Fruit fly (Drosophila melanogaster) whole organism, embryonic: ENCODE data around the gene Gclc.

ENCODE experiments used
- Asciz ChIP-seq: fragments of 200-800 bp; sonication (Bioruptor generic); optimal IDR thresholded peaks from 2 replicates; lab custom pipeline; 2017; ENCODE audit warnings: missing biosample characterization, mild to moderate bottlenecking, missing genetic modification characterization, missing genetic modification reagents
- Awh ChIP-seq: fragments of 200-800 bp; sonication (Bioruptor generic); IDR thresholded peaks from 2 replicates; pipeline ENCODE4, ENCODE4 v1.3.6; 2022; ENCODE audit warnings: missing biosample characterization, missing genetic modification characterization
- CG10209 ChIP-seq: fragments of 200-800 bp; sonication (Bioruptor generic); optimal IDR thresholded peaks from 3 replicates; lab custom pipeline; 2017; ENCODE audit warnings: missing biosample characterization, mild to moderate bottlenecking, missing genetic modification characterization, missing genetic modification reagents
- CG10321 ChIP-seq: fragments of 200-800 bp; sonication (Bioruptor generic); IDR thresholded peaks from 2 replicates; pipeline ENCODE4 v1.3.6; 2022; ENCODE audit warnings: missing biosample characterization, missing genetic modification characterization
- CG10543 ChIP-seq: fragments of 200-800 bp; sonication (Bioruptor generic); optimal IDR thresholded peaks from 3 replicates; lab custom pipeline; 2017; ENCODE audit warnings: missing biosample characterization, mild to moderate bottlenecking, missing genetic modification characterization, moderate library complexity
- CG11696 ChIP-seq: fragments of 200-800 bp; sonication (Bioruptor generic); IDR thresholded peaks from 2 replicates; pipeline ENCODE4 v1.3.6; 2022; ENCODE audit warnings: missing biosample characterization, missing genetic modification characterization
- CG13424 ChIP-seq: fragments of 200-800 bp; sonication (Bioruptor generic); optimal IDR thresholded peaks from 2 replicates; lab custom pipeline; 2019; ENCODE audit warnings: missing biosample characterization, mild to moderate bottlenecking, missing genetic modification characterization, moderate library complexity
- CG14667 ChIP-seq: fragments of 200-800 bp; sonication (Bioruptor generic); IDR thresholded peaks from 2 replicates; pipeline ENCODE4 v1.3.6; 2022; ENCODE audit warnings: missing biosample characterization, missing genetic modification characterization
- CG15073 ChIP-seq: fragments of 200-800 bp; sonication (Bioruptor generic); optimal IDR thresholded peaks from 2 replicates; lab custom pipeline; 2016; ENCODE audit warnings: missing biosample characterization, missing genetic modification characterization
- CG15514 ChIP-seq: fragments of 200-800 bp; sonication (Bioruptor generic); optimal IDR thresholded peaks from 3 replicates; lab custom pipeline; 2017; ENCODE audit warnings: missing biosample characterization, missing genetic modification characterization, mild to moderate bottlenecking, moderate library complexity, missing genetic modification reagents
- CG16813 ChIP-seq: fragments of 200-800 bp; sonication (Bioruptor generic); IDR thresholded peaks from 3 replicates; pipeline ENCODE4 v1.3.6; 2022; ENCODE audit warnings: missing biosample characterization, missing genetic modification characterization; ENCODE audit not compliant: partially characterized antibody
- CG18011 ChIP-seq: fragments of 200-800 bp; sonication (Bioruptor generic); optimal IDR thresholded peaks from 2 replicates; lab custom pipeline; 2017; ENCODE audit warnings: missing biosample characterization, missing genetic modification characterization, mild to moderate bottlenecking, moderate library complexity, missing genotype
- CG2712 ChIP-seq: fragments of 200-800 bp; optimal IDR thresholded peaks from 3 replicates; lab custom pipeline; 2019; ENCODE audit warnings: missing biosample characterization, mild to moderate bottlenecking, missing genetic modification characterization, moderate library complexity
- CG2875 ChIP-seq: fragments of 200-800 bp; sonication (Bioruptor generic); optimal IDR thresholded peaks from 2 replicates; lab custom pipeline; 2017; ENCODE audit warnings: missing biosample characterization, mild to moderate bottlenecking, missing genetic modification characterization, missing genetic modification reagents
- CG30020 ChIP-seq: fragments of 200-800 bp; optimal IDR thresholded peaks from 2 replicates; lab custom pipeline; 2019; ENCODE audit warnings: missing biosample characterization, mild to moderate bottlenecking, missing genetic modification characterization, moderate library complexity
- CG4617 ChIP-seq: fragments of 200-800 bp; sonication (Bioruptor generic); optimal IDR thresholded peaks from 3 replicates; lab custom pipeline; 2016; ENCODE audit warnings: missing biosample characterization, missing genetic modification characterization, borderline replicate concordance
- CG4854 ChIP-seq: fragments of 200-800 bp; sonication (Bioruptor generic); optimal IDR thresholded peaks from 2 replicates; lab custom pipeline; 2016; ENCODE audit warnings: missing biosample characterization, missing genetic modification characterization, inconsistent platforms
- CG5245 ChIP-seq: fragments of 200-800 bp; sonication (Bioruptor generic); optimal IDR thresholded peaks from 3 replicates; lab custom pipeline; 2016; ENCODE audit warnings: missing biosample characterization, missing genetic modification characterization
- CG7839 ChIP-seq: fragments of 200-800 bp; sonication (Bioruptor generic); optimal IDR thresholded peaks from 3 replicates; lab custom pipeline; 2018; ENCODE audit warnings: missing biosample characterization, mild to moderate bottlenecking, missing genetic modification characterization, moderate library complexity
- CHES-1-like ChIP-seq: fragments of 200-800 bp; sonication (Bioruptor generic); optimal IDR thresholded peaks from 2 replicates; lab custom pipeline; 2016; ENCODE audit warnings: missing biosample characterization, missing genetic modification characterization
- Chrac-16 ChIP-seq: fragments of 200-800 bp; sonication (Bioruptor generic); optimal IDR thresholded peaks from 3 replicates; lab custom pipeline; 2016; ENCODE audit warnings: missing biosample characterization, missing genetic modification characterization
- Dp ChIP-seq: fragments of 200-800 bp; sonication (Bioruptor generic); optimal IDR thresholded peaks from 2 replicates; lab custom pipeline; 2018; ENCODE audit warnings: missing biosample characterization, mild to moderate bottlenecking, missing genetic modification characterization, moderate library complexity
- Elba2 ChIP-seq: fragments of 200-800 bp; sonication (Bioruptor generic); optimal IDR thresholded peaks from 3 replicates; lab custom pipeline; 2016; ENCODE audit warnings: missing biosample characterization, missing genetic modification characterization
- Ets97D ChIP-seq: fragments of 200-800 bp; sonication (Bioruptor generic); optimal IDR thresholded peaks from 3 replicates; lab custom pipeline; 2016; ENCODE audit warnings: missing biosample characterization, missing genetic modification characterization
- Gug ChIP-seq: fragments of 200-800 bp; sonication (Bioruptor generic); IDR thresholded peaks from 4 replicates; pipeline ENCODE4 v1.3.6; 2022; ENCODE audit warnings: missing biosample characterization, missing genetic modification characterization
- Hr3 ChIP-seq: fragments of 200-800 bp; sonication (Bioruptor generic); optimal IDR thresholded peaks from 3 replicates; lab custom pipeline; 2016; ENCODE audit warnings: missing biosample characterization, missing genetic modification characterization
- Hr78 ChIP-seq, 2 experiments: fragments of 200-800 bp in 1 of 2; fragments of >200 bp in 1 of 2; sonication (Bioruptor generic) in 1 of 2; optimal IDR thresholded peaks; 2 replicates each; lab custom pipeline; 2017 to 2019; ENCODE audit warnings: missing biosample characterization in 2 of 2, missing genetic modification characterization in 2 of 2, mild to moderate bottlenecking in 1 of 2, moderate library complexity in 1 of 2
- Max ChIP-seq: fragments of 200-800 bp; sonication (Bioruptor generic); optimal IDR thresholded peaks from 2 replicates; lab custom pipeline; 2016; ENCODE audit warnings: missing biosample characterization, mild to moderate bottlenecking, missing genetic modification characterization
- Meics ChIP-seq: fragments of 200-800 bp; sonication (Bioruptor generic); optimal IDR thresholded peaks from 2 replicates; lab custom pipeline; 2017; ENCODE audit warnings: missing biosample characterization, mild to moderate bottlenecking, missing genetic modification characterization
- NFAT ChIP-seq: fragments of 200-800 bp; sonication (Bioruptor generic); IDR thresholded peaks from 2 replicates; pipeline ENCODE4 v1.3.6; 2022; ENCODE audit warnings: missing biosample characterization, missing genetic modification characterization
- Pdp1 ChIP-seq, 2 experiments: fragments of 200-800 bp; sonication (Bioruptor generic); optimal IDR thresholded peaks; 3 replicates each; lab custom pipeline; 2016; ENCODE audit warnings: missing biosample characterization in 2 of 2, missing genetic modification characterization in 2 of 2, mild to moderate bottlenecking in 1 of 2, moderate library complexity in 1 of 2
- Sin3A ChIP-seq: fragments of >200 bp; optimal IDR thresholded peaks from 2 replicates; lab custom pipeline; 2018
- ac ChIP-seq: fragments of 200-800 bp; sonication (Bioruptor generic); optimal IDR thresholded peaks from 3 replicates; lab custom pipeline; 2017; ENCODE audit warnings: missing biosample characterization, mild to moderate bottlenecking, missing genetic modification characterization
- bcd ChIP-seq: fragments of 200-800 bp; sonication (Bioruptor generic); optimal IDR thresholded peaks from 2 replicates; lab custom pipeline; 2017; ENCODE audit warnings: missing biosample characterization, mild to moderate bottlenecking, missing genetic modification characterization
- chm ChIP-seq: fragments of 200-800 bp; sonication (Bioruptor generic); IDR thresholded peaks from 2 replicates; pipeline ENCODE4 v1.3.6; 2022; ENCODE audit warnings: missing biosample characterization, missing genetic modification characterization
- dati ChIP-seq: fragments of 200-800 bp; sonication (Bioruptor generic); IDR thresholded peaks from 2 replicates; pipeline ENCODE4 v1.3.6; 2022; ENCODE audit warnings: missing biosample characterization, missing genetic modification characterization
- dmrt99B ChIP-seq: fragments of 200-800 bp; sonication (Bioruptor generic); optimal IDR thresholded peaks from 2 replicates; lab custom pipeline; 2018; ENCODE audit warnings: missing biosample characterization, mild to moderate bottlenecking, missing genetic modification characterization, moderate library complexity
- dpn ChIP-seq, 2 experiments: fragments of 200-800 bp; sonication (Bioruptor generic); optimal IDR thresholded peaks; 3 replicates each; lab custom pipeline; 2016; ENCODE audit warnings: missing biosample characterization in 2 of 2, missing genetic modification characterization in 2 of 2
- ems ChIP-seq: fragments of 200-800 bp; sonication (Bioruptor generic); optimal IDR thresholded peaks from 3 replicates; lab custom pipeline; 2016; ENCODE audit warnings: missing biosample characterization, missing genetic modification characterization
- eyg ChIP-seq: fragments of 200-800 bp; sonication (Bioruptor generic); optimal IDR thresholded peaks from 3 replicates; lab custom pipeline; 2016; ENCODE audit warnings: missing biosample characterization, missing genetic modification characterization
- fd64A ChIP-seq: fragments of 200-800 bp; sonication (Bioruptor generic); optimal IDR thresholded peaks from 3 replicates; lab custom pipeline; 2018; ENCODE audit warnings: missing biosample characterization, mild to moderate bottlenecking, missing genetic modification characterization
- hkb ChIP-seq, 2 experiments: fragments of 200-800 bp in 1 of 2; fragments of >200 bp in 1 of 2; sonication (Bioruptor generic) in 1 of 2; IDR thresholded peaks in 1 of 2; optimal IDR thresholded peaks in 1 of 2; 2 replicates each; pipeline versions ENCODE4 v1.3.6 to Lab custom; 2017 to 2022; ENCODE audit warnings: missing biosample characterization in 1 of 2, missing genetic modification characterization in 1 of 2
- kay ChIP-seq: fragments of 200-800 bp; sonication (Bioruptor generic); optimal IDR thresholded peaks from 2 replicates; lab custom pipeline; 2016; ENCODE audit warnings: missing biosample characterization, missing genetic modification characterization
- kni ChIP-seq: fragments of 200-800 bp; sonication (Bioruptor generic); optimal IDR thresholded peaks from 3 replicates; lab custom pipeline; 2017; ENCODE audit warnings: mild to moderate bottlenecking, missing biosample characterization, missing genetic modification reagents, missing genetic modification characterization
- lilli ChIP-seq: fragments of 200-800 bp; sonication (Bioruptor generic); optimal IDR thresholded peaks from 3 replicates; lab custom pipeline; 2016; ENCODE audit warnings: missing biosample characterization, missing genetic modification characterization
- peb ChIP-seq: fragments of 200-800 bp; sonication (Bioruptor generic); IDR thresholded peaks from 2 replicates; pipeline ENCODE4 v1.3.6; 2022; ENCODE audit warnings: missing biosample characterization, missing genetic modification characterization
- pum ChIP-seq: fragments of 200-800 bp; sonication (Bioruptor generic); optimal IDR thresholded peaks from 2 replicates; lab custom pipeline; 2016; ENCODE audit warnings: missing biosample characterization, missing genetic modification characterization
- trem ChIP-seq: fragments of 200-800 bp; optimal IDR thresholded peaks from 3 replicates; lab custom pipeline; 2019; ENCODE audit warnings: missing biosample characterization, mild to moderate bottlenecking, missing genetic modification characterization, moderate library complexity
- z ChIP-seq: fragments of 200-800 bp; sonication (Bioruptor generic); IDR thresholded peaks from 3 replicates; pipeline ENCODE4 v1.3.6; 2022; ENCODE audit warnings: missing biosample characterization, missing genetic modification characterization
- zen ChIP-seq: fragments of 200-800 bp; sonication (Bioruptor generic); optimal IDR thresholded peaks from 3 replicates; lab custom pipeline; 2018; ENCODE audit warnings: missing biosample characterization, mild to moderate bottlenecking, missing genetic modification characterization, moderate library complexity

Gclc gene

DNA sequence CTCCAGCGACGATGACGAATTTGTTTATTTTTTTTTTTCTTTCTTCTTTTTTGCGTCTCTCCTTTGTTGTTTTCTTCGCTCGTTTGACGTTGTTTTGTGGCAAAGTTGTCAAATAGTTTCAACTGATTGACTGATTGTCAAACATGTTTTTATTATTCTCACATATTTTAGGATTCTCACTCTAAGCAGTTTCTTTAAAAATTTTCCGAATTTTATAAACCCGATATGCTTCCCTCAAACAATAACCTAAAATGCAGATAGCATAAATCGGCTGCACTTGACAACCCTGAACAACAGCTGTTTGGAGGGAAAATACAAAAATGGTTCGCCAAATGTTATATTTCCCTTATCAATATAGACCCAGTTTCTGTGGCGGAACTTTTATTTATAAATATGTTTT is 27.6 kb upstream of the Gclc start, which contains the start of gene CG17982 (continued):
- TF ChIP-seq Pdp1 (GFP tag; optimal IDR thresholded peaks at IDR 0.05; lab: Kevin White, UChicago): peak; percentile 77 to 84
- peak; percentile 89 for TF ChIP-seq CG13424 (tag; lab: Kevin White, UChicago)
- TF ChIP-seq Chrac-16 (GFP tag; lab: Kevin White, UChicago): peak; percentile 75
- TF ChIP-seq CG11696 (GFP tag; lab: Robert Waterston, UW): peak; percentile 37; the same call in 1 of the 2 replicates
- TF ChIP-seq ems (GFP tag; lab: Kevin White, UChicago): peak; percentile 80
- TF ChIP-seq z (GFP tag; lab: Robert Waterston, UW): no peak
- TF ChIP-seq dmrt99B: peak; percentile 84
- TF ChIP-seq CG16813 (GFP tag; lab: Robert Waterston, UW): no peak
- peak; percentile 64 for TF ChIP-seq CG4854 (GFP tag; lab: Kevin White, UChicago)
- TF ChIP-seq CG10321 (GFP tag; lab: Robert Waterston, UW): no peak
- TF ChIP-seq Awh (GFP tag; lab: Robert Waterston, UW): peak; percentile 53; the same call in 1 of the 2 replicates
- TF ChIP-seq CG7839: peak; percentile 90
- peak; percentile 75 for TF ChIP-seq bcd (GFP tag; lab: Kevin White, UChicago)
- no peak for TF ChIP-seq hkb (optimal IDR thresholded peaks at IDR 0.05; lab: Kevin White, UChicago)
- peak; percentile 88 for TF ChIP-seq hkb (GFP tag; IDR thresholded peaks at IDR 0.05; lab: Robert Waterston, UW)
- TF ChIP-seq CG18011 (GFP tag; lab: Kevin White, UChicago): peak; percentile 73
- peak; percentile 58 for TF ChIP-seq CG2875 (GFP tag; lab: Kevin White, UChicago)
- peak in 1 of 2 experiments; percentile 16 for TF ChIP-seq Hr78 (GFP tag; optimal IDR thresholded peaks at IDR 0.05; lab: Kevin White, UChicago)
- TF ChIP-seq Gug: peak; percentile 77
- peak; percentile 77 for TF ChIP-seq Hr3 (GFP tag; lab: Kevin White, UChicago)
- TF ChIP-seq ac (GFP tag; lab: Kevin White, UChicago): peak; percentile 5
- peak; percentile 44 for TF ChIP-seq CG14667 (GFP tag; lab: Robert Waterston, UW)
- TF ChIP-seq Max (GFP tag; lab: Kevin White, UChicago): peak; percentile 65
- TF ChIP-seq Asciz (GFP tag; lab: Kevin White, UChicago): no peak
- TF ChIP-seq CG15514 (GFP tag; lab: Kevin White, UChicago): peak; percentile 93
- peak; percentile 74 for TF ChIP-seq CG10209
- TF ChIP-seq eyg: peak; percentile 81
- peak; percentile 45 for TF ChIP-seq fd64A (GFP tag; lab: Kevin White, UChicago)
- peak; percentile 81 for TF ChIP-seq pum (GFP tag; lab: Kevin White, UChicago)
- TF ChIP-seq, all 482 proteins: peak for 384

DNA sequence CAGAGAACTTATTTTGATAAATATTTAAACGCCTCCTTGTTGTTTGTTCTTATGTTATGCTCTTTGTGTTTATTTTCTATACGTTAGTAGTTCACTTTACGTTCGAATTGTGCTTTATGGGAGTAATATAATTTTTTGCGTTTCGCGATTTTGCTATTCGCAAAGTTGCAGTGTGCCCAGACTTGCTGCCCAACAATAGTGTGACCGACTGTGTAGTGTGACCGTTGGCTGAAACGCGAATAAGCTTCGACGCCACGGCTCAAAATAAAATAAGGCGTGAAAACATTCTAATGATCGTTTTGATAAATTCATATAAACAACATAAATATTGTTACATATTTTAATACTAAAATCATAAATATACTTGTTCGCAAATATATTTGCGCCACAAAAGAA is 26.1 kb upstream of the Gclc start, which contains the start of gene Smox:
Gene Smox (minus strand): TSS at position 213 of the 396 bp plus-strand sequence.
- TF ChIP-seq trem (tag; lab: Kevin White, UChicago): peak; percentile 39
- TF ChIP-seq Dp (GFP tag; lab: Kevin White, UChicago): peak; percentile 18
- TF ChIP-seq CG10543 (GFP tag; lab: Kevin White, UChicago): no peak
- peak; percentile 17 for TF ChIP-seq zen (tag; lab: Kevin White, UChicago)
- TF ChIP-seq kni (GFP tag; lab: Kevin White, UChicago): no peak
- TF ChIP-seq CHES-1-like (GFP tag; lab: Kevin White, UChicago): no peak
- TF ChIP-seq dati (GFP tag; lab: Robert Waterston, UW): no peak
- TF ChIP-seq lilli: no peak
- TF ChIP-seq CG5245 (GFP tag; lab: Kevin White, UChicago): no peak
- TF ChIP-seq z (GFP tag; lab: Robert Waterston, UW): no peak
- TF ChIP-seq Sin3A: peak; percentile 25
- TF ChIP-seq Meics: no peak
- TF ChIP-seq CG15073 (GFP tag; lab: Kevin White, UChicago): no peak
- TF ChIP-seq CG2712 (tag; lab: Kevin White, UChicago): peak; percentile 1
- TF ChIP-seq Elba2 (GFP tag; lab: Kevin White, UChicago): peak; percentile 28
- no peak for TF ChIP-seq NFAT (GFP tag; lab: Robert Waterston, UW)
- no peak for TF ChIP-seq chm (GFP tag; lab: Robert Waterston, UW)
- TF ChIP-seq peb: no peak
- peak; percentile 19 for TF ChIP-seq CG30020 (tag; lab: Kevin White, UChicago)
- TF ChIP-seq dpn (GFP tag; optimal IDR thresholded peaks at IDR 0.05; lab: Kevin White, UChicago): no peak
- no peak for TF ChIP-seq kay (GFP tag; lab: Kevin White, UChicago)
- TF ChIP-seq CG4617 (GFP tag; lab: Kevin White, UChicago): peak; percentile 75
- peak; percentile 18 for TF ChIP-seq Ets97D
